Fruit fly (Drosophila melanogaster) whole organism, embryonic: ENCODE data around the gene CG31343.

Source experiments
- CG10147 ChIP-seq: fragments of 200-800 bp; sonication (Bioruptor generic); optimal IDR thresholded peaks from 2 replicates; lab custom pipeline; 2019; ENCODE audit warnings: missing biosample characterization, mild to moderate bottlenecking, missing genetic modification characterization, moderate library complexity
- CG10431 ChIP-seq: fragments of 200-800 bp; sonication (Bioruptor generic); optimal IDR thresholded peaks from 3 replicates; lab custom pipeline; 2018; ENCODE audit warnings: missing biosample characterization, mild to moderate bottlenecking, missing genetic modification characterization
- CG11696 ChIP-seq: fragments of 200-800 bp; sonication (Bioruptor generic); IDR thresholded peaks from 2 replicates; pipeline ENCODE4 v1.3.6; 2022; ENCODE audit warnings: missing biosample characterization, missing genetic modification characterization
- CG12659 ChIP-seq: fragments of 200-800 bp; sonication (Bioruptor generic); optimal IDR thresholded peaks from 3 replicates; lab custom pipeline; 2017; ENCODE audit warnings: mild to moderate bottlenecking, missing biosample characterization, missing genetic modification reagents, missing genetic modification characterization
- CG13296 ChIP-seq: fragments of 200-800 bp; sonication (Bioruptor generic); optimal IDR thresholded peaks from 3 replicates; lab custom pipeline; 2018; ENCODE audit warnings: missing biosample characterization, mild to moderate bottlenecking, missing genetic modification characterization
- CG13894 ChIP-seq: fragments of 200-800 bp; sonication (Bioruptor generic); optimal IDR thresholded peaks from 3 replicates; lab custom pipeline; 2018; ENCODE audit warnings: missing biosample characterization, mild to moderate bottlenecking, missing genetic modification characterization, moderate library complexity
- CG15696 ChIP-seq: fragments of 200-800 bp; sonication (Bioruptor generic); optimal IDR thresholded peaks from 2 replicates; lab custom pipeline; 2019; ENCODE audit warnings: missing biosample characterization, mild to moderate bottlenecking, missing genetic modification characterization, moderate library complexity
- CG18599 ChIP-seq: fragments of 200-800 bp; sonication (Bioruptor generic); optimal IDR thresholded peaks from 3 replicates; lab custom pipeline; 2017; ENCODE audit warnings: missing biosample characterization, missing genetic modification characterization, mild to moderate bottlenecking, moderate library complexity, missing genetic modification reagents
- CG3065 ChIP-seq: fragments of 200-800 bp; sonication (Bioruptor generic); optimal IDR thresholded peaks from 2 replicates; lab custom pipeline; 2016; ENCODE audit warnings: missing biosample characterization, missing genetic modification characterization
- CG34422 ChIP-seq: fragments of 200-800 bp; sonication (Bioruptor generic); IDR thresholded peaks from 3 replicates; pipeline ENCODE4 v1.3.6; 2022; ENCODE audit warnings: missing biosample characterization, missing genetic modification characterization
- CG4328 ChIP-seq: fragments of 200-800 bp; sonication (Bioruptor generic); optimal IDR thresholded peaks from 3 replicates; lab custom pipeline; 2017; ENCODE audit warnings: missing biosample characterization, missing genetic modification reagents, missing genetic modification characterization
- CG5245 ChIP-seq: fragments of 200-800 bp; sonication (Bioruptor generic); optimal IDR thresholded peaks from 3 replicates; lab custom pipeline; 2016; ENCODE audit warnings: missing biosample characterization, missing genetic modification characterization
- CG9797 ChIP-seq: fragments of 200-800 bp; sonication (Bioruptor generic); optimal IDR thresholded peaks from 3 replicates; lab custom pipeline; 2018; ENCODE audit warnings: missing biosample characterization, mild to moderate bottlenecking, missing genetic modification characterization
- CG9932 ChIP-seq: fragments of 200-800 bp; sonication (Bioruptor generic); IDR thresholded peaks from 2 replicates; pipeline ENCODE4 v1.3.6; 2022; ENCODE audit warnings: missing biosample characterization, missing genetic modification characterization
- CTCF ChIP-seq: fragments of 200-800 bp; sonication (Bioruptor generic); optimal IDR thresholded peaks from 2 replicates; lab custom pipeline; 2017; ENCODE audit warnings: missing biosample characterization, mild to moderate bottlenecking, missing genetic modification characterization, moderate library complexity
- Dp ChIP-seq: fragments of 200-800 bp; sonication (Bioruptor generic); optimal IDR thresholded peaks from 2 replicates; lab custom pipeline; 2018; ENCODE audit warnings: missing biosample characterization, mild to moderate bottlenecking, missing genetic modification characterization, moderate library complexity
- HHEX ChIP-seq: fragments of 200-800 bp; sonication (Bioruptor generic); optimal IDR thresholded peaks from 3 replicates; lab custom pipeline; 2017; ENCODE audit warnings: missing biosample characterization, mild to moderate bottlenecking, missing genetic modification characterization, missing genetic modification reagents
- HmgD ChIP-seq: fragments of 200-800 bp; sonication (Bioruptor generic); optimal IDR thresholded peaks from 3 replicates; lab custom pipeline; 2016; ENCODE audit warnings: missing biosample characterization, missing genetic modification characterization
- Hr3 ChIP-seq: fragments of 200-800 bp; sonication (Bioruptor generic); optimal IDR thresholded peaks from 3 replicates; lab custom pipeline; 2016; ENCODE audit warnings: missing biosample characterization, missing genetic modification characterization
- Hr39 ChIP-seq: fragments of >200 bp; optimal IDR thresholded peaks from 2 replicates; lab custom pipeline; 2017
- Kr ChIP-seq: fragments of 200-800 bp; sonication (Bioruptor generic); optimal IDR thresholded peaks from 2 replicates; lab custom pipeline; 2017; ENCODE audit warnings: missing biosample characterization, mild to moderate bottlenecking, missing genetic modification characterization
- Lpt ChIP-seq: fragments of >200 bp; optimal IDR thresholded peaks from 2 replicates; lab custom pipeline; 2018; ENCODE audit warnings: missing biosample characterization, missing genetic modification characterization
- Mad ChIP-seq: fragments of 200-800 bp; sonication (Bioruptor generic); optimal IDR thresholded peaks from 2 replicates; lab custom pipeline; 2016; ENCODE audit warnings: missing biosample characterization, missing genetic modification characterization
- Max ChIP-seq: fragments of 200-800 bp; sonication (Bioruptor generic); optimal IDR thresholded peaks from 2 replicates; lab custom pipeline; 2016; ENCODE audit warnings: missing biosample characterization, mild to moderate bottlenecking, missing genetic modification characterization
- NK7.1 ChIP-seq: fragments of 200-800 bp; sonication (Bioruptor generic); optimal IDR thresholded peaks from 3 replicates; lab custom pipeline; 2016; ENCODE audit warnings: missing biosample characterization, missing genetic modification characterization
- Oli ChIP-seq: fragments of 200-800 bp; sonication (Bioruptor generic); optimal IDR thresholded peaks from 2 replicates; lab custom pipeline; 2018; ENCODE audit warnings: missing biosample characterization, mild to moderate bottlenecking, missing genetic modification characterization, moderate library complexity
- Pdp1 ChIP-seq, 2 experiments: fragments of 200-800 bp; sonication (Bioruptor generic); optimal IDR thresholded peaks; 3 replicates each; lab custom pipeline; 2016; ENCODE audit warnings: missing biosample characterization in 2 of 2, missing genetic modification characterization in 2 of 2, mild to moderate bottlenecking in 1 of 2, moderate library complexity in 1 of 2
- Scr ChIP-seq: fragments of 200-800 bp; sonication (Bioruptor generic); IDR thresholded peaks from 2 replicates; pipeline ENCODE4 v1.3.6; 2022; ENCODE audit warnings: missing biosample characterization, missing genetic modification characterization; ENCODE audit not compliant: partially characterized antibody
- YL-1 ChIP-seq: fragments of 200-800 bp; sonication (Bioruptor generic); optimal IDR thresholded peaks from 3 replicates; lab custom pipeline; 2017; ENCODE audit warnings: missing biosample characterization, mild to moderate bottlenecking, missing genetic modification characterization
- bab2 ChIP-seq: fragments of 200-800 bp; sonication (Bioruptor generic); optimal IDR thresholded peaks from 2 replicates; lab custom pipeline; 2016; ENCODE audit warnings: missing biosample characterization, missing genetic modification characterization
- croc ChIP-seq: fragments of 200-800 bp; sonication (Bioruptor generic); conservative IDR thresholded peaks from 3 replicates; pipeline ENCODE4 v1.3.6; 2022; ENCODE audit warnings: missing biosample characterization, missing genetic modification characterization
- crol ChIP-seq: fragments of 200-800 bp; sonication (Bioruptor generic); IDR thresholded peaks from 2 replicates; pipeline ENCODE4 v1.3.6; 2022; ENCODE audit warnings: missing biosample characterization, missing genetic modification characterization
- crp ChIP-seq, 2 experiments: fragments of 200-800 bp; sonication (Bioruptor generic); optimal IDR thresholded peaks; 2 replicates in 1 of 2; 3 replicates in 1 of 2; lab custom pipeline; 2017; ENCODE audit warnings: missing biosample characterization in 2 of 2, missing genetic modification characterization in 2 of 2, mild to moderate bottlenecking in 1 of 2, moderate library complexity in 1 of 2
- dm ChIP-seq: fragments of 200-800 bp; sonication (Bioruptor generic); optimal IDR thresholded peaks from 3 replicates; lab custom pipeline; 2016; ENCODE audit warnings: missing biosample characterization, missing genetic modification characterization
- ewg ChIP-seq: fragments of 200-800 bp; sonication (Bioruptor generic); optimal IDR thresholded peaks from 3 replicates; lab custom pipeline; 2017; ENCODE audit warnings: mild to moderate bottlenecking, missing biosample characterization, missing genetic modification reagents, missing genetic modification characterization
- gfzf ChIP-seq: fragments of 200-800 bp; sonication (Bioruptor generic); optimal IDR thresholded peaks from 2 replicates; lab custom pipeline; 2016; ENCODE audit warnings: missing biosample characterization, mild to moderate bottlenecking, missing genetic modification characterization, moderate library complexity
- kah ChIP-seq: fragments of 200-800 bp; sonication (Bioruptor generic); optimal IDR thresholded peaks from 2 replicates; lab custom pipeline; 2018; ENCODE audit warnings: missing biosample characterization, mild to moderate bottlenecking, missing genetic modification characterization
- kni ChIP-seq: fragments of 200-800 bp; sonication (Bioruptor generic); optimal IDR thresholded peaks from 3 replicates; lab custom pipeline; 2017; ENCODE audit warnings: mild to moderate bottlenecking, missing biosample characterization, missing genetic modification reagents, missing genetic modification characterization
- knrl ChIP-seq: fragments of 200-800 bp; sonication (Bioruptor generic); IDR thresholded peaks from 3 replicates; pipeline ENCODE4 v1.3.6; 2022; ENCODE audit warnings: missing biosample characterization, missing genetic modification characterization; ENCODE audit not compliant: partially characterized antibody
- maf-S ChIP-seq: fragments of 200-800 bp; sonication (Bioruptor generic); optimal IDR thresholded peaks from 2 replicates; lab custom pipeline; 2016; ENCODE audit warnings: missing biosample characterization, missing genetic modification characterization
- nmo ChIP-seq: fragments of 200-800 bp; sonication (Bioruptor generic); optimal IDR thresholded peaks from 2 replicates; lab custom pipeline; 2018; ENCODE audit warnings: missing biosample characterization, mild to moderate bottlenecking, missing genetic modification characterization, moderate library complexity
- pb ChIP-seq: fragments of 200-800 bp; sonication (Bioruptor generic); optimal IDR thresholded peaks from 3 replicates; lab custom pipeline; 2016; ENCODE audit warnings: missing biosample characterization, missing genetic modification characterization
- pho ChIP-seq: fragments of 200-800 bp; sonication (Bioruptor generic); optimal IDR thresholded peaks from 2 replicates; lab custom pipeline; 2016; ENCODE audit warnings: missing biosample characterization, missing genetic modification characterization
- scrt ChIP-seq: fragments of 200-800 bp; sonication (Bioruptor generic); optimal IDR thresholded peaks from 2 replicates; lab custom pipeline; 2018; ENCODE audit warnings: missing biosample characterization, mild to moderate bottlenecking, missing genetic modification characterization, moderate library complexity
- sisA ChIP-seq: fragments of 200-800 bp; sonication (Bioruptor generic); IDR thresholded peaks from 2 replicates; pipeline ENCODE4 v1.3.6; 2022; ENCODE audit warnings: missing biosample characterization, missing genetic modification characterization
- zen ChIP-seq: fragments of 200-800 bp; sonication (Bioruptor generic); optimal IDR thresholded peaks from 3 replicates; lab custom pipeline; 2018; ENCODE audit warnings: missing biosample characterization, mild to moderate bottlenecking, missing genetic modification characterization, moderate library complexity
- zen2 ChIP-seq: fragments of 200-800 bp; sonication (Bioruptor generic); IDR thresholded peaks from 3 replicates; pipeline ENCODE4 v1.3.6; 2022; ENCODE audit warnings: missing biosample characterization, missing genetic modification characterization; ENCODE audit not compliant: partially characterized antibody

The CG31343 gene

DNA sequence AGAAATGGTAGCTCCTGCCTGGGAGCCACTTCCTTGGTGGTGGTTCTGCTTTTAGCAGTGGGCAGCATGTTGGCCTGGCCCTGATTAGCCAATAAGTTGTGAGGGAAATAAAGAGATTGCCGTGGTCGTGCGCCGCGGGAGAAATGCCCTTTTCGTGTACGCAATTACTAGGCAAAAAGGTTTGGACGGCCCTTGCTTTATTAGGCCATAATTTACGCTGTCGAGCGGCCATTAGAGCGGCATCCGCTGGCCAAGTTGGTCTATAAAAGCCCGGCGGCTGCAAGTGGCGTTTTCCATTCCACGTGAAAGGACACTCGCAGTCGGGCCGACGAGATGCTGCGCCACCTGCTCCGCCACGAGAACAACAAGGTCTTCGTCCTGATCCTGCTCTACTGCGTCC lies 24.2 kb downstream of the CG31343 start, which contains the start of gene Burs:
TSS of gene Burs (plus strand) at position 301 of the 400 bp plus-strand sequence.
- no peak for TF ChIP-seq CG9932 (GFP tag; lab: Robert Waterston, UW)

dm6 chr3R:21775766-21776165 lies 30.7 kb downstream of the CG31343 start, which contains the start of the genes GABA-B-R2 and CG6800:
GABA-B-R2 (minus strand) TSS chr3R:21775840.
CG6800 (plus strand) TSS chr3R:21776138.
- TF ChIP-seq sisA (GFP tag; lab: Robert Waterston, UW) (no peak), Kr (GFP tag; lab: Kevin White, UChicago) (no peak), CG34422 (GFP tag; lab: Robert Waterston, UW) (peak; percentile 66; the same call in 1 of the 3 replicates), kah (GFP tag; lab: Kevin White, UChicago) (peak; percentile 64), croc (GFP tag; lab: Robert Waterston, UW) (no peak), ewg (peak; percentile 97), scrt (GFP tag; lab: Kevin White, UChicago) (peak; percentile 96), Hr39 (lab: Kevin White, UChicago) (no peak), CG18599 (GFP tag; lab: Kevin White, UChicago) (no peak), YL-1 (GFP tag; lab: Kevin White, UChicago) (peak; percentile 9), crp (GFP tag; optimal IDR thresholded peaks at IDR 0.05; lab: Kevin White, UChicago) (peak in 1 of 2 experiments; percentile 56)
- TF ChIP-seq, all 482 proteins: peak for 6

dm6 chr3R:21777660-21778059 lies 32.6 kb downstream of the CG31343 start, which contains the start of gene Polr1H:
Polr1H (minus strand) TSS chr3R:21777847.
- no peak for TF ChIP-seq Scr
- TF ChIP-seq pb, result no peak
- no peak for TF ChIP-seq zen (tag; lab: Kevin White, UChicago)
- TF ChIP-seq CG13296 (GFP tag; lab: Kevin White, UChicago), result no peak
- no peak for TF ChIP-seq Lpt (GFP tag; lab: Kevin White, UChicago)
- no peak for TF ChIP-seq CG10147
- no peak for TF ChIP-seq zen2 (GFP tag; lab: Robert Waterston, UW)
- peak; percentile 74 for TF ChIP-seq CG9797 (GFP tag; lab: Kevin White, UChicago)
- no peak for TF ChIP-seq CG18599 (GFP tag; lab: Kevin White, UChicago)
- TF ChIP-seq HmgD (GFP tag; lab: Kevin White, UChicago), result no peak
- TF ChIP-seq Max (GFP tag; lab: Kevin White, UChicago), result peak; percentile 87
- TF ChIP-seq Hr3 (GFP tag; lab: Kevin White, UChicago), result no peak
- TF ChIP-seq gfzf, result peak; percentile 96
- TF ChIP-seq CG13894 (tag; lab: Kevin White, UChicago), result no peak
- no peak for TF ChIP-seq Mad (GFP tag; lab: Kevin White, UChicago)
- no peak for TF ChIP-seq CG10431 (GFP tag; lab: Kevin White, UChicago)
- no peak for TF ChIP-seq CG4328 (GFP tag; lab: Kevin White, UChicago)
- no peak for TF ChIP-seq kni (GFP tag; lab: Kevin White, UChicago)
- peak; percentile 26 for TF ChIP-seq nmo (GFP tag; lab: Kevin White, UChicago)
- TF ChIP-seq CG5245 (GFP tag; lab: Kevin White, UChicago), result no peak
- TF ChIP-seq bab2 (GFP tag; lab: Kevin White, UChicago), result no peak
- no peak for TF ChIP-seq crol (GFP tag; lab: Robert Waterston, UW)
- TF ChIP-seq pho (GFP tag; lab: Kevin White, UChicago), result no peak
- TF ChIP-seq dm, result peak; percentile 90
- TF ChIP-seq YL-1 (GFP tag; lab: Kevin White, UChicago), result peak; percentile 56
- peak; percentile 8; the same call in 1 of the 3 replicates for TF ChIP-seq knrl
- TF ChIP-seq CTCF (GFP tag; lab: Kevin White, UChicago), result peak; percentile 24
- no peak for TF ChIP-seq maf-S (GFP tag; lab: Kevin White, UChicago)
- no peak for TF ChIP-seq HHEX (GFP tag; lab: Kevin White, UChicago)
- TF ChIP-seq CG11696, result no peak
- TF ChIP-seq Pdp1 (GFP tag; optimal IDR thresholded peaks at IDR 0.05; lab: Kevin White, UChicago), result peak in 1 of 2 experiments; percentile 75
- TF ChIP-seq Dp, result peak; percentile 81
- TF ChIP-seq CG15696 (tag; lab: Kevin White, UChicago), result no peak
- TF ChIP-seq Oli (tag; lab: Kevin White, UChicago), result no peak
- no peak for TF ChIP-seq CG3065
- peak; percentile 37 for TF ChIP-seq CG12659 (GFP tag; lab: Kevin White, UChicago)
- no peak for TF ChIP-seq NK7.1 (GFP tag; lab: Kevin White, UChicago)
